Worm (Caenorhabditis elegans) whole organism, late embryonic: ENCODE results near the gene ZC155.4.

Experiments used
- ahr-1 ChIP-seq: sonication (generic microtip); optimal IDR thresholded peaks from 2 replicates; lab custom pipeline; 2016; ENCODE audit warnings: missing genetic modification characterization, missing compliant biosample characterization
- ceh-31 ChIP-seq: sonication (generic microtip); optimal IDR thresholded peaks from 2 replicates; lab custom pipeline; 2016; ENCODE audit warnings: missing genetic modification characterization, missing compliant biosample characterization
- ceh-9 ChIP-seq: sonication (generic microtip); optimal IDR thresholded peaks from 2 replicates; lab custom pipeline; 2016; ENCODE audit warnings: mild to moderate bottlenecking, missing genetic modification characterization, inconsistent platforms, missing compliant biosample characterization
- hlh-15 ChIP-seq: sonication (generic microtip); optimal IDR thresholded peaks from 2 replicates; lab custom pipeline; 2016; ENCODE audit warnings: missing genetic modification characterization, missing compliant biosample characterization
- pha-4 ChIP-seq: fragments of 150-350 bp; optimal IDR thresholded peaks from 2 replicates; lab custom pipeline; 2018; ENCODE audit warnings: missing biosample characterization, missing genetic modification reagents, missing genetic modification characterization
- pqm-1 ChIP-seq: sonication (generic microtip); optimal IDR thresholded peaks from 2 replicates; lab custom pipeline; 2016; ENCODE audit warnings: missing genetic modification characterization, missing compliant biosample characterization

- no peak for TF ChIP-seq pha-4 (tag; lab: Kevin White, UChicago)
- TF ChIP-seq hlh-15 = no peak
- no peak for TF ChIP-seq ceh-31 (tag; lab: Kevin White, UChicago)
- no peak for TF ChIP-seq ceh-9 (tag; lab: Kevin White, UChicago)
- TF ChIP-seq pqm-1 (tag; lab: Kevin White, UChicago) = no peak
- TF ChIP-seq ahr-1 (tag; lab: Kevin White, UChicago) = no peak
These were observed 41.7 kb downstream of the ZC155.4 start, which contains the start of gene cid-1 for ce11 chrIII:5173622-5174021.
